Worm (Caenorhabditis elegans): ENCODE measurements around the gene ptc-1.

The ptc-1 gene

ce11 chrII:7930671-7931070 is 37.6 kb downstream of the ptc-1 start:
- TF ChIP-seq aha-1 (tag) (peak; percentile 66), hlh-30 (tag; optimal IDR thresholded peaks at IDR 0.05; ENCODE audit: insufficient read depth) (peak; percentile 61), mxl-2 (GFP tag; conservative IDR thresholded peaks at IDR 0.05) (no peak)

ce11 chrII:7935622-7936021 is 42.6 kb downstream of the ptc-1 start:
- no peak for TF ChIP-seq ZK546.5 (tag; optimal IDR thresholded peaks at IDR 0.05)
- TF ChIP-seq Y5F2A.4 (GFP tag; optimal IDR thresholded peaks at IDR 0.05): no peak
- TF ChIP-seq unc-62 (GFP tag; optimal IDR thresholded peaks at IDR 0.05 in 1 of 2): no peak
- no peak for TF ChIP-seq unc-62 (tag; optimal IDR thresholded peaks at IDR 0.05)
- TF ChIP-seq ZK337.2 (GFP tag; IDR thresholded peaks at IDR 0.05): no peak

ce11 chrII:7938078-7938477 is 45.1 kb downstream of the ptc-1 start, which contains the start of gene ZK669.2:
TSS of gene ZK669.2 (minus strand) at chrII:7938178.
- TF ChIP-seq Y105C5A.15 (GFP tag; IDR thresholded peaks at IDR 0.05): no peak
- TF ChIP-seq ama-1 (optimal IDR thresholded peaks at IDR 0.05): no peak
- TF ChIP-seq egl-27 (tag; optimal IDR thresholded peaks at IDR 0.05): no peak
- TF ChIP-seq ZK337.2 (GFP tag; IDR thresholded peaks at IDR 0.05): no peak
- no peak for TF ChIP-seq set-16 (GFP tag; IDR thresholded peaks at IDR 0.05)
- TF ChIP-seq unc-62 (GFP tag; optimal IDR thresholded peaks at IDR 0.05 in 1 of 2): no peak
- no peak for TF ChIP-seq unc-62 (tag; optimal IDR thresholded peaks at IDR 0.05)
- TF ChIP-seq Y75B8A.6 (GFP tag; IDR thresholded peaks at IDR 0.05): no peak
- no peak for TF ChIP-seq hmg-1.1 (GFP tag; IDR thresholded peaks at IDR 0.05)
- TF ChIP-seq lin-15B (tag; optimal IDR thresholded peaks at IDR 0.05): no peak
- TF ChIP-seq ztf-11 (tag; optimal IDR thresholded peaks at IDR 0.05): no peak
- no peak for TF ChIP-seq attf-4 (tag; optimal IDR thresholded peaks at IDR 0.05)
- no peak for TF ChIP-seq ceh-20 (GFP tag; IDR thresholded peaks at IDR 0.05)
- TF ChIP-seq mdl-1 (tag; optimal IDR thresholded peaks at IDR 0.05): no peak
- no peak for TF ChIP-seq aly-2 (tag; optimal IDR thresholded peaks at IDR 0.05)
- no peak for TF ChIP-seq D1046.2 (GFP tag; IDR thresholded peaks at IDR 0.05)
- TF ChIP-seq nhr-11 (tag; optimal IDR thresholded peaks at IDR 0.05): no peak

- TF ChIP-seq rbr-2 (tag; optimal IDR thresholded peaks at IDR 0.05): no peak
- TF ChIP-seq daf-16 (GFP tag; optimal IDR thresholded peaks at IDR 0.05): no peak
- TF ChIP-seq daf-16 (tag; optimal IDR thresholded peaks at IDR 0.05): no peak
- TF ChIP-seq duxl-1 (tag; optimal IDR thresholded peaks at IDR 0.05; ENCODE audit: poor library complexity): no peak
- TF ChIP-seq nhr-28 (tag; optimal IDR thresholded peaks at IDR 0.05): no peak
- TF ChIP-seq vab-7 (GFP tag; IDR thresholded peaks at IDR 0.05): no peak
- TF ChIP-seq nhr-102 (tag; optimal IDR thresholded peaks at IDR 0.05): no peak
- no peak for TF ChIP-seq attf-4 (tag; optimal IDR thresholded peaks at IDR 0.05)
- TF ChIP-seq zfp-2 (tag; optimal IDR thresholded peaks at IDR 0.05): no peak
- TF ChIP-seq ceh-82 (tag; optimal IDR thresholded peaks at IDR 0.05): no peak
- no peak for TF ChIP-seq skn-1 (tag; optimal IDR thresholded peaks at IDR 0.05)
- TF ChIP-seq unc-130 (GFP tag; optimal IDR thresholded peaks at IDR 0.05): no peak
- no peak for TF ChIP-seq daf-12 (tag; optimal IDR thresholded peaks at IDR 0.05)
- TF ChIP-seq jun-1 (tag; optimal IDR thresholded peaks at IDR 0.05): no peak
- no peak for TF ChIP-seq nhr-25 (tag; optimal IDR thresholded peaks at IDR 0.05; ENCODE audit: borderline replicate concordance, insufficient read depth)
- TF ChIP-seq ceh-28 (tag; optimal IDR thresholded peaks at IDR 0.05): no peak
- no peak for TF ChIP-seq madf-5 (GFP tag; IDR thresholded peaks at IDR 0.05)
- no peak for TF ChIP-seq spr-1 (tag; optimal IDR thresholded peaks at IDR 0.05)
These were observed 47.8 kb downstream of the ptc-1 start, which contains the start of gene ZK669.3 for ce11 chrII:7940848-7941247. TSS of gene ZK669.3 (plus strand) at chrII:7941148.

All from whole organism, L4 larva.